Worm (Caenorhabditis elegans): ENCODE results near the gene Y59A8B.12.
"Not testable (repeated sequence)": the region's sequence is repeated elsewhere in the genome, so short reads cannot be mapped to it uniquely, and the experiment has no call there.

Y59A8B.12 gene

DNA sequence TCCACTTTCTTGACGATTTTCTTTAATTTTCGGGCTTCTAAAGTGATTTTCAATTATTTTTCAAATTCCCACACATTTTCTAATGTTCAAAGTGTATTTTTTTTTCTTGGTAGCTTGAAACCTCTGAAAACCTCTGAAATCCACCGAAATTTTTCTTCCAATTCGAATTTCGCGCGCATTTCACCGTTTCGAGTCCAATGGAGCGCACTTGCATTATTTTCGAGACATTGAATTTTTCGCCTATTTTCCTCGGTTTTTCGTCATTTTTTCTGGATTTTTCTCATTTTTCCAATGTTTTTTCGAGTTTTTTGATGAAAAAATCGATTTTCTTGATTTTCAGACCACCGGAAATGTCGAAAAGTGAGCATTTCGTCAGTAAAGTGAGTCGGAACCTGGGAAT, 759 bp upstream of the Y59A8B.12 start, which contains the start of gene slr-2:
slr-2 (plus strand) TSS at position 341 of the 400 bp plus-strand sequence.
- TF ChIP-seq sea-1 (GFP tag; conservative IDR thresholded peaks at IDR 0.05) (no peak), tra-4 (tag; optimal IDR thresholded peaks at IDR 0.05) (no peak), B0310.2 (tag; optimal IDR thresholded peaks at IDR 0.05) (no peak), ama-1 (optimal IDR thresholded peaks at IDR 0.05) (no peak), tbx-11 (GFP tag; IDR thresholded peaks at IDR 0.05) (no peak), ets-7 (tag; optimal IDR thresholded peaks at IDR 0.05) (no peak), pes-1 (GFP tag; IDR thresholded peaks at IDR 0.05) (no peak)

ce11 chrV:18085150-18085833, 732 bp downstream of the Y59A8B.12 start, which contains the start of gene fbxa-106:
TSS of gene fbxa-106 (minus strand) at chrV:18085200.
- no peak for TF ChIP-seq aly-1 (tag; optimal IDR thresholded peaks at IDR 0.05)
- TF ChIP-seq B0310.2 (tag; optimal IDR thresholded peaks at IDR 0.05), result no peak
- no peak for TF ChIP-seq ceh-36 (tag; optimal IDR thresholded peaks at IDR 0.05)
- no peak for TF ChIP-seq scrt-1 (GFP tag; IDR thresholded peaks at IDR 0.05)
- TF ChIP-seq flt-1 (GFP tag; IDR thresholded peaks at IDR 0.05), result no peak
- no peak for TF ChIP-seq tra-4 (tag; optimal IDR thresholded peaks at IDR 0.05)
- no peak for TF ChIP-seq tbx-11 (GFP tag; IDR thresholded peaks at IDR 0.05)
- no peak for TF ChIP-seq ets-7 (tag; optimal IDR thresholded peaks at IDR 0.05)

DNA sequence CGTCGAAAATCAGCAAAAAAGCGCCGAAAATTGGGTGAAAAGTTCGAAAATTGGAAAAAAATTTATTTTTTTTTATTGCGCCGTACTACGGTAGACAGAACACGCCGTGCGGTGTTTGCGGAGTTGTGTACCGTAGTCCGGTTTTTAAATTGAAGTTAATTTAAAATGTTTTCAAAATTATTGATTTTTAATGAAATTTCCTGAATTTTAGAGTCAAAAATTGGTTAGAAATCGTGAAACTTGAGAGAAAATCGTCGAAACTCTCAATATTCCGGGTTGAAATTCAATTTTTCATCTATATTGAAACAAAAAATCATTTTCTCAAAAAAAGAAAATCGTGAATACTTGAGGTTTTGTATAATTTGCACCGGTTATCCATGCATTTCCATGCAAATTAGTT, 4.2 kb downstream of the Y59A8B.12 start, which contains the start of gene nova-1:
nova-1 (minus strand) TSS at position 101 of the 400 bp plus-strand sequence.
- TF ChIP-seq F13C5.2 (tag; optimal IDR thresholded peaks at IDR 0.05) (no peak), tbx-37 (GFP tag; conservative IDR thresholded peaks at IDR 0.05) (no peak), B0310.2 (tag; optimal IDR thresholded peaks at IDR 0.05) (no peak), sea-1 (GFP tag; conservative IDR thresholded peaks at IDR 0.05) (no peak), aly-1 (tag; optimal IDR thresholded peaks at IDR 0.05) (no peak), flt-1 (GFP tag; IDR thresholded peaks at IDR 0.05) (no peak), ceh-13 (GFP tag; optimal IDR thresholded peaks at IDR 0.05) (no peak), tra-4 (tag; optimal IDR thresholded peaks at IDR 0.05) (no peak), ama-1 (optimal IDR thresholded peaks at IDR 0.05) (no peak), ets-7 (tag; optimal IDR thresholded peaks at IDR 0.05) (no peak), ceh-36 (tag; optimal IDR thresholded peaks at IDR 0.05) (no peak), pes-1 (GFP tag; IDR thresholded peaks at IDR 0.05) (no peak), tbx-11 (GFP tag; IDR thresholded peaks at IDR 0.05) (no peak), hmbx-1 (tag; optimal IDR thresholded peaks at IDR 0.05) (no peak)

- TF ChIP-seq hmg-4 (GFP tag; optimal IDR thresholded peaks at IDR 0.05) (no peak), scrt-1 (GFP tag; IDR thresholded peaks at IDR 0.05) (peak; percentile 7; the same call in 1 of the 2 replicates), F13C5.2 (tag; optimal IDR thresholded peaks at IDR 0.05) (peak; percentile 22)
These were observed 6.9 kb downstream of the Y59A8B.12 start for ce11 chrV:18079163-18079562.

DNA sequence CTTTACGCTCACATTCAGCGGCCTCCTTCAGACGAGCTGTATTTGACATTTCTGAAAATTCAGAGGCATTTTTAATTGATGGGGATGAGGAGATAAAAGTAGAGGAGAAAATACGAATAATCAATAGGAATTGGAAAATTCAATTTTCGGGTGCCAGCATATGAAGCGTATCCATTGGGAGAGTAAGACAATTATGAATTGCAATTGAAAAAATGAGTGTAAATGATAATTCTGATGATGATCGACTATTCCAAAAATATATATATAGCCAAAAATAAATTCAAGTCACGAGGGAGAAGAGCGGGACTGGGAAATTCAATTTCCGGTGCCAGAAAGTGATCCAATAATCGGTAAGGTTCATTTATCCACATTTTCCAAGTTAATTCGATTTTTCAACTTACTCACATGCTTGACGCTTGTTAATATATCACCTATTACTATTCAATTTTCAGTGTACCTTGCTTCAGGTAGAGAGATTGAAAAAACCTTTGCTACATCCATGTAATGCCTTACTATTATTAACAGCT, 19.7 kb downstream of the Y59A8B.12 start, which contains the start of gene Y59A8B.8:
Y59A8B.8 (minus strand) TSS at position 51 of the 527 bp plus-strand sequence.
- TF ChIP-seq tra-4 (tag; optimal IDR thresholded peaks at IDR 0.05), result no peak
- TF ChIP-seq ama-1 (optimal IDR thresholded peaks at IDR 0.05), result no peak
- no peak for TF ChIP-seq hmg-4 (GFP tag; optimal IDR thresholded peaks at IDR 0.05)
- no peak for TF ChIP-seq hmbx-1 (tag; optimal IDR thresholded peaks at IDR 0.05)
- TF ChIP-seq F13C5.2 (tag; optimal IDR thresholded peaks at IDR 0.05), result no peak
- no peak for TF ChIP-seq ceh-13 (GFP tag; optimal IDR thresholded peaks at IDR 0.05)
- no peak for TF ChIP-seq pes-1 (GFP tag; IDR thresholded peaks at IDR 0.05)
- no peak for TF ChIP-seq ceh-36 (tag; optimal IDR thresholded peaks at IDR 0.05)

ce11 chrV:18055297-18056019, 30.6 kb downstream of the Y59A8B.12 start, which contains the start of the genes Y59A8B.25 and ebp-3:
TSS of gene Y59A8B.25 (minus strand) at chrV:18055397.
TSS of gene ebp-3 (plus strand) at chrV:18055969.
- not testable (repeated sequence) for TF ChIP-seq tra-4 (tag; optimal IDR thresholded peaks at IDR 0.05); ceh-13 (GFP tag; optimal IDR thresholded peaks at IDR 0.05); scrt-1 (GFP tag; IDR thresholded peaks at IDR 0.05)

- no peak for TF ChIP-seq aly-1 (tag; optimal IDR thresholded peaks at IDR 0.05)
- no peak for TF ChIP-seq sea-1 (GFP tag; conservative IDR thresholded peaks at IDR 0.05)
- no peak for TF ChIP-seq hnd-1 (tag; optimal IDR thresholded peaks at IDR 0.05)
- no peak for TF ChIP-seq hmbx-1 (tag; optimal IDR thresholded peaks at IDR 0.05)
- no peak for TF ChIP-seq scrt-1 (GFP tag; IDR thresholded peaks at IDR 0.05)
- TF ChIP-seq B0310.2 (tag; optimal IDR thresholded peaks at IDR 0.05), result no peak
- TF ChIP-seq ets-7 (tag; optimal IDR thresholded peaks at IDR 0.05), result no peak
- TF ChIP-seq ceh-13 (GFP tag; optimal IDR thresholded peaks at IDR 0.05), result no peak
- TF ChIP-seq tbx-11 (GFP tag; IDR thresholded peaks at IDR 0.05), result no peak
- no peak for TF ChIP-seq pes-1 (GFP tag; IDR thresholded peaks at IDR 0.05)
These were observed 42.8 kb downstream of the Y59A8B.12 start, which contains the start of gene ebp-1 for ce11 chrV:18043271-18043670. TSS of gene ebp-1 (plus strand) at chrV:18043571.
